Fruit fly (Drosophila melanogaster) S2 (cell line): Measurements from ENCODE around the gene twin.

Experiments used
- CG8478 ChIP-seq: fragments of >200 bp; optimal IDR thresholded peaks from 2 replicates; lab custom pipeline; 2018
- CTCF ChIP-seq, 2 experiments: fragments of >200 bp; optimal IDR thresholded peaks; 2 replicates each; lab custom pipeline; 2018

DNA sequence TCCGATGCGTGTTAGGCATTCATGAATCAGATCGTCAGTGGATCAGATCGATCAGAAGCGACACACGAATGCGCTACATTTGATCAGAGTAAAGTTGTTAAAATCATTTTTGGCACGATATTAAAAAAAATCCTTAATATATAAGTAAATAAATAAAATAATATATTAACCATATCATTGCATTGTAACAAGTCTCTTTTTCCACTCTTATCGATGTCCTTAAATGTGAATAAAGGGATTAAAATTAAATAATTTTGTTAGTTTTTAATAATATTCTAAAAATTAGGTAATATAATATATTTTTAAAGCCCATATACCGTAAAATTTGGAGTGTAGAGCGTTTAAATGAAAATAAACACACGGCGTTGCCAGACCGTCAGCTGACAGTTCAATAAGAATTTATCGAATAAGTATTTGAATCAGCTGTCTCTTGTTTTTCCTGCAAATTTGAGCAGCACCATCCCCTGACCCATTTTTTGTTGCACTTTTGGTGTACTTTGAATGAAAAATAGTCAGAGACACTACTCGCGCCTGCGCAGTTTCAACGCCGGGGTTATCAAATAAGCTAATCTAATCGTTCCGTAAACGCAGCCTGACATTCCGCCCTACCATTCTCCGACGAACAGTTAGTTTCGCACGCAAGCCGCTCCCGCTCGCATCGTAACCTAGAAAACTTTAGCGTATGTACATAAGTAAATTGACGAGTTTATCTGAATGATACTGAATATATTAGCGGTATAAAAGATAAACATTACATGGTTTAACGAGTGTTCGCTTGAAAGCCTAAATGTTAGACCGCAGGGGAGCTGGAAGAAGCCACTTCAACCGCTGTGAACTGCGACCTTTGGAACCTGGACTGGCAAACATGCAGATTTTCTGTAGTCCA is 69.6 kb downstream of the twin start, which contains the start of the genes p38a and CG6178:
- TF ChIP-seq CTCF (optimal IDR thresholded peaks at IDR 0.05; lab: Kevin White, UChicago) (no peak), CG8478 (no peak)
